Worm (Caenorhabditis elegans): ENCODE results near the gene B0547.2.

DNA sequence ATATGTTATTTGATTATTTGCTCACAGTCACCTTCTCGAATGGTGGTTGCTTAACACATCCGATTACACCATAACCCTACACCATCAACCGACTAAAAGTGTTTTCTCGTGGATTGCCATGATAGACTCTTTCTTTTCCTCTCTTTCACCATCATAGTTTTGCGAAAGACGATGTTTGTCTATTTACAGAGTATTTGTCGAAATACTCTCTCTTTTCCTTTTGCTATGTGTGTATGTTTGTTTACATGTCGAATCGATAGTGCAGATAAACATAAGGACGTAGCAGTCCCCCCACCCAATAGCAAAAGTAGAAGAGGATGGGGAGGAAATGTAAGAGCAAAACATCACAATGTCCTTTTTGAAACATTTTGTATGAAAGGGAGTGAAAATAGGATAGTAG lies 42.5 kb upstream of the B0547.2 start:
- TF ChIP-seq him-1 (tag; optimal IDR thresholded peaks at IDR 0.05) (no peak), dao-5 (tag; optimal IDR thresholded peaks at IDR 0.05) (no peak), W03F9.2 (tag; optimal IDR thresholded peaks at IDR 0.05) (no peak)
